Fruit fly (Drosophila melanogaster) ovary, adult (tissue): ENCODE data around the gene Dif.

Experiments
- CG17801 ChIP-seq: fragments of 200-800 bp; optimal IDR thresholded peaks from 2 replicates; lab custom pipeline; 2019; ENCODE audit warnings: missing biosample characterization, mild to moderate bottlenecking, missing genetic modification characterization, moderate library complexity; ENCODE audit not compliant: partially characterized antibody

The Dif gene

dm6 chr2L:17380508-17380907 is 52.5 kb downstream of the Dif start:
- TF ChIP-seq CG17801 (GFP tag; lab: Kevin White, UChicago): no peak

dm6 chr2L:17379844-17380243 is 53.1 kb downstream of the Dif start:
- TF ChIP-seq CG17801 (GFP tag; lab: Kevin White, UChicago): no peak

dm6 chr2L:17378767-17379301 is 54.1 kb downstream of the Dif start:
- TF ChIP-seq CG17801 (GFP tag; lab: Kevin White, UChicago): peak; percentile 92

- TF ChIP-seq CG17801 (GFP tag; lab: Kevin White, UChicago): no peak
Measured at dm6 chr2L:17377818-17378217, 55.1 kb downstream of the Dif start.

dm6 chr2L:17375955-17376659 is 56.9 kb downstream of the Dif start:
- TF ChIP-seq CG17801 (GFP tag; lab: Kevin White, UChicago): no peak

dm6 chr2L:17374832-17375231 is 58.1 kb downstream of the Dif start:
- no peak for TF ChIP-seq CG17801 (GFP tag; lab: Kevin White, UChicago)

- TF ChIP-seq CG17801 (GFP tag; lab: Kevin White, UChicago): no peak
Measured at dm6 chr2L:17368503-17368902, 64.5 kb downstream of the Dif start.
